Fruit fly (Drosophila melanogaster) whole organism, embryonic: ENCODE measurements around the gene CG32847.

ENCODE experiments used
- Ada2b ChIP-seq: fragments of 200-800 bp; sonication (Bioruptor generic); IDR thresholded peaks from 2 replicates; pipeline ENCODE4 v1.3.6; 2022; ENCODE audit warnings: missing biosample characterization, missing genetic modification characterization
- BtbVII ChIP-seq: fragments of 200-800 bp; sonication (Bioruptor generic); optimal IDR thresholded peaks from 3 replicates; lab custom pipeline; 2017; ENCODE audit warnings: missing biosample characterization, mild to moderate bottlenecking, missing genetic modification characterization
- CG10366 ChIP-seq: fragments of 200-800 bp; sonication (Bioruptor generic); IDR thresholded peaks from 2 replicates; pipeline ENCODE4 v1.3.6; 2022; ENCODE audit warnings: missing biosample characterization, missing genetic modification characterization
- CG10431 ChIP-seq: fragments of 200-800 bp; sonication (Bioruptor generic); optimal IDR thresholded peaks from 3 replicates; lab custom pipeline; 2018; ENCODE audit warnings: missing biosample characterization, mild to moderate bottlenecking, missing genetic modification characterization
- CG12236 ChIP-seq: fragments of 200-800 bp; sonication (Bioruptor generic); optimal IDR thresholded peaks from 2 replicates; lab custom pipeline; 2016; ENCODE audit warnings: missing biosample characterization, missing genetic modification characterization
- CG13287 ChIP-seq: fragments of 200-800 bp; sonication (Bioruptor generic); IDR thresholded peaks from 2 replicates; pipeline ENCODE4 v1.3.6; 2022; ENCODE audit warnings: missing biosample characterization, missing genetic modification characterization; ENCODE audit not compliant: partially characterized antibody
- CG14710 ChIP-seq: fragments of 200-800 bp; sonication (Bioruptor generic); optimal IDR thresholded peaks from 3 replicates; lab custom pipeline; 2019; ENCODE audit warnings: missing biosample characterization, mild to moderate bottlenecking, missing genetic modification characterization, moderate library complexity
- CG15269 ChIP-seq: fragments of 200-800 bp; sonication (Bioruptor generic); optimal IDR thresholded peaks from 2 replicates; lab custom pipeline; 2018; ENCODE audit warnings: missing biosample characterization, mild to moderate bottlenecking, missing genetic modification characterization, moderate library complexity
- CG15479 ChIP-seq: fragments of 200-800 bp; sonication (Bioruptor generic); optimal IDR thresholded peaks from 3 replicates; lab custom pipeline; 2019; ENCODE audit warnings: missing biosample characterization, mild to moderate bottlenecking, missing genetic modification characterization, moderate library complexity
- CG16779 ChIP-seq: fragments of 200-800 bp; sonication (Bioruptor generic); IDR thresholded peaks from 2 replicates; pipeline ENCODE4 v1.3.6; 2022; ENCODE audit warnings: missing biosample characterization, missing genetic modification characterization
- CG16863 ChIP-seq: fragments of 200-800 bp; sonication (Bioruptor generic); optimal IDR thresholded peaks from 3 replicates; lab custom pipeline; 2016; ENCODE audit warnings: missing biosample characterization, missing genetic modification characterization
- CG2875 ChIP-seq: fragments of 200-800 bp; sonication (Bioruptor generic); optimal IDR thresholded peaks from 2 replicates; lab custom pipeline; 2017; ENCODE audit warnings: missing biosample characterization, mild to moderate bottlenecking, missing genetic modification characterization, missing genetic modification reagents
- CG30403 ChIP-seq: fragments of 200-800 bp; sonication (Bioruptor generic); optimal IDR thresholded peaks from 3 replicates; lab custom pipeline; 2016; ENCODE audit warnings: missing biosample characterization, missing genetic modification characterization
- CG30431 ChIP-seq: fragments of 200-800 bp; sonication (Bioruptor generic); optimal IDR thresholded peaks from 2 replicates; lab custom pipeline; 2017; ENCODE audit warnings: missing biosample characterization, missing genetic modification characterization
- CG6854 ChIP-seq: fragments of 200-800 bp; sonication (Bioruptor generic); optimal IDR thresholded peaks from 3 replicates; lab custom pipeline; 2017; ENCODE audit warnings: missing biosample characterization, mild to moderate bottlenecking, missing genetic modification characterization
- CG9437 ChIP-seq: fragments of 200-800 bp; sonication (Bioruptor generic); optimal IDR thresholded peaks from 2 replicates; lab custom pipeline; 2018; ENCODE audit warnings: missing biosample characterization, mild to moderate bottlenecking, missing genetic modification characterization
- CG9876 ChIP-seq: fragments of 200-800 bp; sonication (Bioruptor generic); optimal IDR thresholded peaks from 2 replicates; lab custom pipeline; 2016; ENCODE audit warnings: missing biosample characterization, missing genetic modification characterization
- D ChIP-seq, 2 experiments: fragments of 200-800 bp in 1 of 2; fragments of >200 bp in 1 of 2; sonication (Bioruptor generic) in 1 of 2; optimal IDR thresholded peaks; 2 replicates in 1 of 2; 3 replicates in 1 of 2; lab custom pipeline; 2017; ENCODE audit warnings: mild to moderate bottlenecking in 1 of 2, missing biosample characterization in 1 of 2, missing genetic modification characterization in 1 of 2, missing genetic modification reagents in 1 of 2
- D19A ChIP-seq: fragments of 200-800 bp; optimal IDR thresholded peaks from 3 replicates; lab custom pipeline; 2019; ENCODE audit warnings: missing biosample characterization, mild to moderate bottlenecking, missing genetic modification characterization, moderate library complexity
- Ets65A ChIP-seq: fragments of 200-800 bp; sonication (Bioruptor generic); peaks from one replicate; lab custom pipeline; 2016; ENCODE audit warnings: missing biosample characterization, missing genetic modification characterization
- Gsc ChIP-seq: fragments of 200-800 bp; sonication (Bioruptor generic); IDR thresholded peaks from 2 replicates; pipeline ENCODE4 v1.3.6; 2022; ENCODE audit warnings: missing biosample characterization, missing genetic modification characterization
- Hr51 ChIP-seq, 2 experiments: fragments of 200-800 bp; sonication (Bioruptor generic); optimal IDR thresholded peaks; 2 replicates in 1 of 2; 3 replicates in 1 of 2; lab custom pipeline; 2016 to 2018; ENCODE audit warnings: missing biosample characterization in 2 of 2, missing genetic modification characterization in 2 of 2, mild to moderate bottlenecking in 1 of 2, moderate library complexity in 1 of 2
- Lim3 ChIP-seq: fragments of 200-800 bp; sonication (Bioruptor generic); IDR thresholded peaks from 2 replicates; pipeline ENCODE4 v1.3.6; 2022; ENCODE audit warnings: missing biosample characterization, missing genetic modification characterization
- Lpt ChIP-seq: fragments of >200 bp; optimal IDR thresholded peaks from 2 replicates; lab custom pipeline; 2018; ENCODE audit warnings: missing biosample characterization, missing genetic modification characterization
- Mad ChIP-seq: fragments of 200-800 bp; sonication (Bioruptor generic); optimal IDR thresholded peaks from 2 replicates; lab custom pipeline; 2016; ENCODE audit warnings: missing biosample characterization, missing genetic modification characterization
- Max ChIP-seq: fragments of 200-800 bp; sonication (Bioruptor generic); optimal IDR thresholded peaks from 2 replicates; lab custom pipeline; 2016; ENCODE audit warnings: missing biosample characterization, mild to moderate bottlenecking, missing genetic modification characterization
- NC2α ChIP-seq: fragments of 200-800 bp; sonication (Bioruptor generic); optimal IDR thresholded peaks from 2 replicates; lab custom pipeline; 2016; ENCODE audit warnings: missing biosample characterization, missing genetic modification characterization
- NC2β ChIP-seq: fragments of 200-800 bp; sonication (Bioruptor generic); optimal IDR thresholded peaks from 2 replicates; lab custom pipeline; 2016; ENCODE audit warnings: missing biosample characterization, missing genetic modification characterization
- Nf-YB ChIP-seq: fragments of 200-800 bp; sonication (Bioruptor generic); optimal IDR thresholded peaks from 3 replicates; lab custom pipeline; 2019; ENCODE audit warnings: missing biosample characterization, mild to moderate bottlenecking, missing genetic modification characterization, moderate library complexity
- NfI ChIP-seq: fragments of 200-800 bp; sonication (Bioruptor generic); optimal IDR thresholded peaks from 3 replicates; lab custom pipeline; 2018; ENCODE audit warnings: missing biosample characterization, mild to moderate bottlenecking, missing genetic modification characterization, moderate library complexity
- PHDP ChIP-seq: fragments of 200-800 bp; sonication (Bioruptor generic); optimal IDR thresholded peaks from 3 replicates; lab custom pipeline; 2018; ENCODE audit warnings: missing biosample characterization, mild to moderate bottlenecking, missing genetic modification characterization, moderate library complexity
- Sry-δ ChIP-seq: fragments of 200-800 bp; sonication (Bioruptor generic); optimal IDR thresholded peaks from 2 replicates; lab custom pipeline; 2016; ENCODE audit warnings: missing biosample characterization, missing genetic modification characterization
- ap ChIP-seq: fragments of 200-800 bp; sonication (Bioruptor generic); IDR thresholded peaks from 2 replicates; pipeline ENCODE4 v1.3.6; 2022; ENCODE audit warnings: missing biosample characterization, missing genetic modification characterization
- bab2 ChIP-seq: fragments of 200-800 bp; sonication (Bioruptor generic); optimal IDR thresholded peaks from 2 replicates; lab custom pipeline; 2016; ENCODE audit warnings: missing biosample characterization, missing genetic modification characterization
- cad ChIP-seq: fragments of >200 bp; optimal IDR thresholded peaks from 2 replicates; lab custom pipeline; 2017; ENCODE audit warnings: missing biosample characterization, missing genetic modification characterization
- corto ChIP-seq: fragments of 200-800 bp; sonication (Bioruptor generic); optimal IDR thresholded peaks from 2 replicates; lab custom pipeline; 2016; ENCODE audit warnings: missing biosample characterization, mild to moderate bottlenecking, missing genetic modification characterization, moderate library complexity
- ems ChIP-seq: fragments of 200-800 bp; sonication (Bioruptor generic); optimal IDR thresholded peaks from 3 replicates; lab custom pipeline; 2016; ENCODE audit warnings: missing biosample characterization, missing genetic modification characterization
- nau ChIP-seq: fragments of 200-800 bp; sonication (Bioruptor generic); optimal IDR thresholded peaks from 3 replicates; lab custom pipeline; 2017; ENCODE audit warnings: missing biosample characterization, mild to moderate bottlenecking, missing genetic modification characterization, missing genetic modification reagents
- oc ChIP-seq: fragments of 200-800 bp; sonication (Bioruptor generic); optimal IDR thresholded peaks from 2 replicates; lab custom pipeline; 2018; ENCODE audit warnings: missing biosample characterization, mild to moderate bottlenecking, missing genetic modification characterization, moderate library complexity
- peb ChIP-seq: fragments of 200-800 bp; sonication (Bioruptor generic); IDR thresholded peaks from 2 replicates; pipeline ENCODE4 v1.3.6; 2022; ENCODE audit warnings: missing biosample characterization, missing genetic modification characterization
- psq ChIP-seq: fragments of 200-800 bp; sonication (Bioruptor generic); optimal IDR thresholded peaks from 2 replicates; lab custom pipeline; 2017; ENCODE audit warnings: missing biosample characterization, missing genetic modification characterization
- pum ChIP-seq: fragments of 200-800 bp; sonication (Bioruptor generic); optimal IDR thresholded peaks from 2 replicates; lab custom pipeline; 2016; ENCODE audit warnings: missing biosample characterization, missing genetic modification characterization
- ranshi ChIP-seq: fragments of 200-800 bp; sonication (Bioruptor generic); IDR thresholded peaks from 2 replicates; pipeline ENCODE4 v1.3.6; 2022; ENCODE audit warnings: missing biosample characterization, missing genetic modification characterization
- shn ChIP-seq: fragments of 200-800 bp; sonication (Bioruptor generic); optimal IDR thresholded peaks from 3 replicates; lab custom pipeline; 2016; ENCODE audit warnings: missing biosample characterization, missing genetic modification characterization
- sima ChIP-seq: fragments of 200-800 bp; sonication (Bioruptor generic); optimal IDR thresholded peaks from 2 replicates; lab custom pipeline; 2016; ENCODE audit warnings: missing biosample characterization, missing genetic modification characterization
- tap ChIP-seq: fragments of 200-800 bp; optimal IDR thresholded peaks from 3 replicates; lab custom pipeline; 2019; ENCODE audit warnings: missing biosample characterization, mild to moderate bottlenecking, missing genetic modification characterization, moderate library complexity
- trh ChIP-seq: fragments of 200-800 bp; sonication (Bioruptor generic); optimal IDR thresholded peaks from 2 replicates; lab custom pipeline; 2016; ENCODE audit warnings: missing biosample characterization, missing genetic modification characterization
- unpg ChIP-seq: fragments of 200-800 bp; sonication (Bioruptor generic); optimal IDR thresholded peaks from 3 replicates; lab custom pipeline; 2018; ENCODE audit warnings: missing biosample characterization, mild to moderate bottlenecking, missing genetic modification characterization, moderate library complexity
- zfh1 ChIP-seq: fragments of 200-800 bp; sonication (Bioruptor generic); IDR thresholded peaks from 3 replicates; pipeline ENCODE4 v1.3.6; 2022; ENCODE audit warnings: missing biosample characterization, missing genetic modification characterization

The CG32847 gene

dm6 chr3L:15098659-15099512 is 22.5 kb upstream of the CG32847 start (continued):
- no peak for TF ChIP-seq CG16863 (GFP tag; lab: Kevin White, UChicago)
- peak; percentile 52 for TF ChIP-seq Ets65A
- peak; percentile 64 for TF ChIP-seq CG10366 (GFP tag; lab: Robert Waterston, UW)
- TF ChIP-seq Max, result peak; percentile 80
- peak; percentile 82 for TF ChIP-seq Ada2b
- TF ChIP-seq ranshi (GFP tag; lab: Robert Waterston, UW), result peak; percentile 89; the same call in 1 of the 2 replicates
- TF ChIP-seq PHDP (tag; lab: Kevin White, UChicago), result peak; percentile 86
- TF ChIP-seq shn, result no peak
- peak; percentile 5 for TF ChIP-seq corto
- peak; percentile 86 for TF ChIP-seq BtbVII (GFP tag; lab: Kevin White, UChicago)
- peak; percentile 94 for TF ChIP-seq tap
- no peak for TF ChIP-seq CG12236
- TF ChIP-seq bab2, result peak; percentile 11
- TF ChIP-seq Nf-YB (GFP tag; lab: Kevin White, UChicago), result peak; percentile 76
- TF ChIP-seq Lim3 (GFP tag; lab: Robert Waterston, UW), result no peak
- TF ChIP-seq CG10431, result peak; percentile 58
- TF ChIP-seq CG13287 (GFP tag; lab: Robert Waterston, UW), result no peak
- TF ChIP-seq oc (tag; lab: Kevin White, UChicago), result peak; percentile 72
- TF ChIP-seq CG9876 (GFP tag; lab: Kevin White, UChicago), result no peak
- peak; percentile 51 for TF ChIP-seq NfI (GFP tag; lab: Kevin White, UChicago)
- no peak for TF ChIP-seq Gsc
- TF ChIP-seq D19A (tag; lab: Kevin White, UChicago), result peak; percentile 85
- TF ChIP-seq Mad (GFP tag; lab: Kevin White, UChicago), result no peak
- TF ChIP-seq Lpt, result no peak
- peak in 1 of 2 experiments; percentile 90 for TF ChIP-seq Hr51 (GFP tag; optimal IDR thresholded peaks at IDR 0.05; lab: Kevin White, UChicago)
- peak; percentile 82 for TF ChIP-seq CG15269 (tag; lab: Kevin White, UChicago)
- TF ChIP-seq nau, result peak; percentile 80
- peak; percentile 13 for TF ChIP-seq CG15479 (GFP tag; lab: Kevin White, UChicago)
- no peak for TF ChIP-seq cad (GFP tag; lab: Kevin White, UChicago)
- TF ChIP-seq CG9437 (GFP tag; lab: Kevin White, UChicago), result peak; percentile 78
- TF ChIP-seq ems (GFP tag; lab: Kevin White, UChicago), result no peak
- peak; percentile 81 for TF ChIP-seq CG6854
- TF ChIP-seq NC2α (GFP tag; lab: Kevin White, UChicago), result no peak
- TF ChIP-seq CG14710, result peak; percentile 97
- TF ChIP-seq CG16779, result no peak
- peak; percentile 87 for TF ChIP-seq CG2875
- no peak for TF ChIP-seq sima (GFP tag; lab: Kevin White, UChicago)
- TF ChIP-seq ap (GFP tag; lab: Robert Waterston, UW), result peak; percentile 79
- peak; percentile 6 for TF ChIP-seq CG30431 (GFP tag; lab: Kevin White, UChicago)
- peak; percentile 94 for TF ChIP-seq unpg (GFP tag; lab: Kevin White, UChicago)
- TF ChIP-seq zfh1 (GFP tag; lab: Robert Waterston, UW), result peak; percentile 90
- TF ChIP-seq pum (GFP tag; lab: Kevin White, UChicago), result no peak
- peak; percentile 11 for TF ChIP-seq psq (GFP tag; lab: Kevin White, UChicago)
- TF ChIP-seq NC2β (GFP tag; lab: Kevin White, UChicago), result no peak
- no peak for TF ChIP-seq Sry-δ (GFP tag; lab: Kevin White, UChicago)
- peak; percentile 75 for TF ChIP-seq peb
- TF ChIP-seq trh (GFP tag; lab: Kevin White, UChicago), result peak; percentile 12
- peak; percentile 85 for TF ChIP-seq CG30403 (GFP tag; lab: Kevin White, UChicago)
- TF ChIP-seq D (optimal IDR thresholded peaks at IDR 0.05; lab: Kevin White, UChicago), result no peak
- peak; percentile 93 for TF ChIP-seq D (GFP tag; optimal IDR thresholded peaks at IDR 0.05; lab: Kevin White, UChicago)
